Worm (Caenorhabditis elegans) whole organism, L1 larva: ENCODE results near the gene T02G5.3.

Experiments
- C16A3.4 ChIP-seq: fragments of 150-350 bp; optimal IDR thresholded peaks from 2 replicates; lab custom pipeline; 2014; ENCODE audit warnings: missing biosample characterization, missing genetic modification characterization
- ama-1 ChIP-seq: fragments of 150-350 bp; optimal IDR thresholded peaks from 2 replicates; lab custom pipeline; 2014
- blmp-1 ChIP-seq: fragments of 150-350 bp; optimal IDR thresholded peaks from 2 replicates; lab custom pipeline; 2014; ENCODE audit warnings: missing biosample characterization, missing genetic modification characterization
- ceh-82 ChIP-seq, 3 experiments: fragments of 150-350 bp in 1 of 3; sonication (generic microtip) in 2 of 3; optimal IDR thresholded peaks; 2 replicates each; lab custom pipeline; 2014 to 2017; ENCODE audit warnings: missing biosample characterization in 3 of 3, missing genetic modification characterization in 3 of 3
- ces-1 ChIP-seq: fragments of 150-350 bp; optimal IDR thresholded peaks from 2 replicates; lab custom pipeline; 2014; ENCODE audit warnings: missing biosample characterization, missing genetic modification reagents, missing genetic modification characterization
- dsc-1 ChIP-seq: sonication (generic microtip); optimal IDR thresholded peaks from 2 replicates; lab custom pipeline; 2016; ENCODE audit warnings: mild to moderate bottlenecking, missing genetic modification characterization, missing compliant biosample characterization
- efl-1 ChIP-seq, 4 experiments: fragments of 150-350 bp; optimal IDR thresholded peaks in 3 of 4; peaks in 1 of 4; 1 replicate in 1 of 4; 2 replicates in 3 of 4; lab custom pipeline; 2014; ENCODE audit warnings: missing biosample characterization in 2 of 4, missing genetic modification characterization in 2 of 4, missing genetic modification reagents in 2 of 4
- egl-13 ChIP-seq: sonication (generic microtip); optimal IDR thresholded peaks from 2 replicates; lab custom pipeline; 2016; ENCODE audit warnings: missing genotype, missing genetic modification reagents, missing genetic modification characterization, missing compliant biosample characterization
- elt-2 ChIP-seq: sonication (generic microtip); optimal IDR thresholded peaks from 2 replicates; lab custom pipeline; 2016; ENCODE audit warnings: missing genetic modification characterization, mild to moderate bottlenecking, inconsistent platforms, missing compliant biosample characterization, missing genetic modification reagents
- ets-5 ChIP-seq: fragments of 200-800 bp; sonication (Bioruptor generic); IDR thresholded peaks from 2 replicates; pipeline ENCODE4 v1.3.6; 2022; ENCODE audit warnings: missing genetic modification characterization, missing compliant biosample characterization
- fkh-8 ChIP-seq: sonication (generic microtip); optimal IDR thresholded peaks from 2 replicates; lab custom pipeline; 2016; ENCODE audit warnings: mild to moderate bottlenecking, missing genetic modification characterization, missing compliant biosample characterization
- hlh-17 ChIP-seq: fragments of 200-800 bp; sonication (Bioruptor generic); optimal IDR thresholded peaks from 2 replicates; lab custom pipeline; 2018; ENCODE audit warnings: missing genetic modification characterization, mild to moderate bottlenecking, missing compliant biosample characterization, moderate library complexity, borderline replicate concordance
- hpl-2 ChIP-seq: fragments of 150-350 bp; optimal IDR thresholded peaks from 2 replicates; lab custom pipeline; 2014; ENCODE audit warnings: missing biosample characterization, missing genetic modification reagents, missing genetic modification characterization
- irx-1 ChIP-seq: sonication (generic microtip); optimal IDR thresholded peaks from 2 replicates; lab custom pipeline; 2016; ENCODE audit warnings: missing genetic modification characterization, missing compliant biosample characterization
- lin-13 ChIP-seq: fragments of 150-350 bp; optimal IDR thresholded peaks from 2 replicates; lab custom pipeline; 2014; ENCODE audit warnings: missing biosample characterization, missing genetic modification reagents, missing genetic modification characterization
- lin-14 ChIP-seq: fragments of 200-800 bp; sonication (Bioruptor generic); optimal IDR thresholded peaks from 2 replicates; lab custom pipeline; 2018; ENCODE audit warnings: mild to moderate bottlenecking, missing genetic modification characterization, moderate library complexity, missing compliant biosample characterization
- lin-35 ChIP-seq, 2 experiments: fragments of 150-350 bp; optimal IDR thresholded peaks; 2 replicates each; lab custom pipeline; 2014; ENCODE audit warnings: missing biosample characterization in 2 of 2, missing genetic modification characterization in 2 of 2, missing genetic modification reagents in 2 of 2
- lin-39 ChIP-seq: fragments of 150-350 bp; optimal IDR thresholded peaks from 2 replicates; lab custom pipeline; 2014; ENCODE audit warnings: missing biosample characterization, missing genetic modification reagents, missing genetic modification characterization
- mab-9 ChIP-seq: fragments of 200-800 bp; sonication (Bioruptor generic); IDR thresholded peaks from 2 replicates; pipeline ENCODE4 v1.3.6; 2022; ENCODE audit warnings: missing genetic modification reagents, missing genetic modification characterization, missing compliant biosample characterization
- mdl-1 ChIP-seq, 2 experiments: fragments of 150-350 bp; optimal IDR thresholded peaks; 2 replicates each; lab custom pipeline; 2014 to 2017; ENCODE audit warnings: missing biosample characterization in 2 of 2, missing genetic modification characterization in 2 of 2, inconsistent platforms in 1 of 2
- nhr-20 ChIP-seq: sonication (generic microtip); optimal IDR thresholded peaks from 2 replicates; lab custom pipeline; 2016; ENCODE audit warnings: mild to moderate bottlenecking, missing genetic modification characterization, missing compliant biosample characterization
- nhr-47 ChIP-seq: sonication (generic microtip); optimal IDR thresholded peaks from 2 replicates; lab custom pipeline; 2016; ENCODE audit warnings: mild to moderate bottlenecking, missing genetic modification characterization, moderate library complexity, missing compliant biosample characterization
- nhr-71 ChIP-seq: sonication (generic microtip); optimal IDR thresholded peaks from 2 replicates; lab custom pipeline; 2016; ENCODE audit warnings: mild to moderate bottlenecking, missing genetic modification characterization, moderate library complexity, missing compliant biosample characterization
- nhr-77 ChIP-seq: fragments of 150-350 bp; optimal IDR thresholded peaks from 2 replicates; lab custom pipeline; 2014; ENCODE audit warnings: missing biosample characterization, missing genetic modification characterization
- nhr-90 ChIP-seq: sonication (generic microtip); optimal IDR thresholded peaks from 2 replicates; lab custom pipeline; 2016; ENCODE audit warnings: mild to moderate bottlenecking, missing genetic modification characterization, missing compliant biosample characterization; ENCODE audit not compliant: poor library complexity
- pag-3 ChIP-seq: sonication (generic microtip); optimal IDR thresholded peaks from 2 replicates; lab custom pipeline; 2017; ENCODE audit warnings: missing genetic modification characterization, mild to moderate bottlenecking, missing compliant biosample characterization, antibody characterized with exemption, borderline replicate concordance; ENCODE audit not compliant: insufficient read depth
- pax-3 ChIP-seq: fragments of 200-800 bp; sonication (Bioruptor generic); optimal IDR thresholded peaks from 2 replicates; lab custom pipeline; 2018; ENCODE audit warnings: mild to moderate bottlenecking, missing genetic modification characterization, moderate library complexity, missing compliant biosample characterization
- pqm-1 ChIP-seq: sonication (generic microtip); optimal IDR thresholded peaks from 3 replicates; lab custom pipeline; 2017; ENCODE audit warnings: missing biosample characterization, missing genetic modification characterization
- rnt-1 ChIP-seq: sonication (generic microtip); optimal IDR thresholded peaks from 2 replicates; lab custom pipeline; 2016; ENCODE audit warnings: mild to moderate bottlenecking, missing genetic modification characterization, moderate library complexity, missing compliant biosample characterization
- skn-1 ChIP-seq: fragments of 150-350 bp; optimal IDR thresholded peaks from 2 replicates; lab custom pipeline; 2014; ENCODE audit warnings: missing biosample characterization, missing genetic modification characterization
- sup-37 ChIP-seq: fragments of 200-800 bp; sonication (Bioruptor generic); optimal IDR thresholded peaks from 2 replicates; lab custom pipeline; 2018; ENCODE audit warnings: mild to moderate bottlenecking, missing genetic modification characterization, missing compliant biosample characterization
- swsn-7 ChIP-seq: sonication (generic microtip); optimal IDR thresholded peaks from 2 replicates; lab custom pipeline; 2016; ENCODE audit warnings: missing genetic modification characterization, missing compliant biosample characterization
- tbx-2 ChIP-seq: sonication (generic microtip); optimal IDR thresholded peaks from 2 replicates; lab custom pipeline; 2016; ENCODE audit warnings: missing genetic modification characterization, missing compliant biosample characterization
- unc-62 ChIP-seq: fragments of 150-350 bp; optimal IDR thresholded peaks from 2 replicates; lab custom pipeline; 2014; ENCODE audit warnings: missing biosample characterization, missing genetic modification reagents, missing genetic modification characterization
- unc-86 ChIP-seq: sonication (generic microtip); optimal IDR thresholded peaks from 2 replicates; lab custom pipeline; 2016; ENCODE audit warnings: missing genetic modification characterization, missing compliant biosample characterization
- unc-98 ChIP-seq: fragments of 200-800 bp; sonication (Bioruptor generic); IDR thresholded peaks from 2 replicates; pipeline ENCODE4 v1.3.6; 2022; ENCODE audit warnings: missing genetic modification characterization, missing compliant biosample characterization
- vab-15 ChIP-seq: sonication (generic microtip); optimal IDR thresholded peaks from 2 replicates; lab custom pipeline; 2017; ENCODE audit warnings: missing genotype, mild to moderate bottlenecking, missing genetic modification characterization, missing compliant biosample characterization
- xbp-1 ChIP-seq: sonication (generic microtip); optimal IDR thresholded peaks from 2 replicates; lab custom pipeline; 2016; ENCODE audit warnings: missing genetic modification characterization, missing compliant biosample characterization
- zag-1 ChIP-seq: fragments of 150-350 bp; optimal IDR thresholded peaks from 2 replicates; lab custom pipeline; 2014; ENCODE audit warnings: missing biosample characterization, missing genetic modification characterization

T02G5.3 gene

ce11 chrII:7059274-7059757, 33.9 kb upstream of the T02G5.3 start (continued):
- TF ChIP-seq ces-1 (GFP tag; lab: Kevin White, UChicago) (no peak), lin-35 (GFP tag; optimal IDR thresholded peaks at IDR 0.05; lab: Kevin White, UChicago) (peak in 1 of 2 experiments; percentile 59), efl-1 (optimal IDR thresholded peaks at IDR 0.05; lab: Kevin White, UChicago) (peak in 1 of 2 experiments; percentile 28), efl-1 (GFP tag; optimal IDR thresholded peaks at IDR 0.05 in 1 of 2; lab: Kevin White, UChicago) (peak; percentile 7 to 87), zag-1 (tag; lab: Kevin White, UChicago) (no peak), ama-1 (lab: Kevin White, UChicago) (no peak), nhr-90 (tag; lab: Kevin White, UChicago) (peak; percentile 61), C16A3.4 (tag; lab: Kevin White, UChicago) (peak; percentile 18), elt-2 (tag; lab: Kevin White, UChicago) (peak; percentile 83), pax-3 (tag; lab: Kevin White, UChicago) (no peak), swsn-7 (tag; lab: Kevin White, UChicago) (no peak), mdl-1 (tag; optimal IDR thresholded peaks at IDR 0.05; lab: Kevin White, UChicago) (peak in 1 of 2 experiments; percentile 75), hpl-2 (GFP tag; lab: Kevin White, UChicago) (no peak), vab-15 (tag; lab: Kevin White, UChicago) (no peak), unc-98 (no peak), lin-39 (tag; lab: Kevin White, UChicago) (no peak), dsc-1 (tag; lab: Kevin White, UChicago) (peak; percentile 45), irx-1 (tag; lab: Kevin White, UChicago) (no peak), ets-5 (GFP tag; lab: Robert Waterston, UW) (no peak), lin-13 (no peak), pqm-1 (tag; lab: Kevin White, UChicago) (no peak), unc-86 (tag; lab: Kevin White, UChicago) (no peak), unc-62 (no peak), fkh-8 (no peak), tbx-2 (tag; lab: Kevin White, UChicago) (peak; percentile 70), ceh-82 (tag; optimal IDR thresholded peaks at IDR 0.05; lab: Kevin White, UChicago) (no peak), mab-9 (GFP tag; lab: Robert Waterston, UW) (no peak), nhr-77 (no peak), skn-1 (peak; percentile 57), pag-3 (tag; lab: Kevin White, UChicago) (peak; percentile 5), sup-37 (GFP tag; lab: Kevin White, UChicago) (no peak), xbp-1 (tag; lab: Kevin White, UChicago) (no peak)

ce11 chrII:7060202-7060601, 33.0 kb upstream of the T02G5.3 start:
- TF ChIP-seq hlh-17 (GFP tag; lab: Kevin White, UChicago) (no peak), elt-2 (tag; lab: Kevin White, UChicago) (peak; percentile 93), nhr-20 (tag; lab: Kevin White, UChicago) (peak; percentile 19), nhr-47 (no peak), rnt-1 (tag; lab: Kevin White, UChicago) (peak; percentile 57), ces-1 (GFP tag; lab: Kevin White, UChicago) (no peak), lin-35 (GFP tag; optimal IDR thresholded peaks at IDR 0.05; lab: Kevin White, UChicago) (peak in 1 of 2 experiments; percentile 13), egl-13 (no peak), nhr-71 (tag; lab: Kevin White, UChicago) (peak; percentile 15), lin-14 (peak; percentile 32), mab-9 (GFP tag; lab: Robert Waterston, UW) (no peak), blmp-1 (tag; lab: Kevin White, UChicago) (no peak)
- TF ChIP-seq, all 84 proteins: peak for 6
